Fruit fly (Drosophila melanogaster) whole organism, pupa: Measurements from ENCODE around the gene Mcm2.
A peak's percentile ranks its signal among the peaks of the same experiment; 100 is the strongest.

ENCODE experiments used
- CG10348 ChIP-seq: fragments of 200-800 bp; sonication (Bioruptor generic); IDR thresholded peaks from 2 replicates; pipeline ENCODE4 v1.3.6; 2022; ENCODE audit warnings: missing biosample characterization, missing genetic modification characterization
- CG12605 ChIP-seq: fragments of 200-800 bp; sonication (Bioruptor generic); IDR thresholded peaks from 2 replicates; pipeline ENCODE4 v1.3.6; 2022; ENCODE audit warnings: missing biosample characterization, missing genetic modification characterization
- CG13204 ChIP-seq: fragments of 200-800 bp; sonication (Bioruptor generic); optimal IDR thresholded peaks from 2 replicates; lab custom pipeline; 2018; ENCODE audit warnings: missing biosample characterization, mild to moderate bottlenecking, missing genetic modification characterization, moderate library complexity
- CG14655 ChIP-seq: fragments of 200-800 bp; sonication (Bioruptor generic); optimal IDR thresholded peaks from 3 replicates; lab custom pipeline; 2017; ENCODE audit warnings: mild to moderate bottlenecking, missing biosample characterization, missing genetic modification reagents, missing genetic modification characterization
- CG17806 ChIP-seq: fragments of 200-800 bp; sonication (Bioruptor generic); optimal IDR thresholded peaks from 2 replicates; lab custom pipeline; 2018; ENCODE audit warnings: missing biosample characterization, mild to moderate bottlenecking, missing genetic modification characterization, moderate library complexity
- CG34367 ChIP-seq: fragments of 200-800 bp; sonication (Bioruptor generic); optimal IDR thresholded peaks from 2 replicates; lab custom pipeline; 2018; ENCODE audit warnings: missing biosample characterization, mild to moderate bottlenecking, missing genetic modification characterization
- CG8159 ChIP-seq: fragments of 200-800 bp; sonication (Bioruptor generic); optimal IDR thresholded peaks from 3 replicates; lab custom pipeline; 2018; ENCODE audit warnings: missing biosample characterization, mild to moderate bottlenecking, missing genetic modification characterization, moderate library complexity
- CG8301 ChIP-seq: fragments of 200-800 bp; sonication (Bioruptor generic); optimal IDR thresholded peaks from 2 replicates; lab custom pipeline; 2018; ENCODE audit warnings: missing biosample characterization, mild to moderate bottlenecking, missing genetic modification characterization
- EcR ChIP-seq: fragments of 200-800 bp; sonication (Bioruptor generic); optimal IDR thresholded peaks from 3 replicates; lab custom pipeline; 2019; ENCODE audit warnings: missing biosample characterization, missing genetic modification characterization, mild to moderate bottlenecking, moderate library complexity, missing genetic modification reagents
- Pif1A ChIP-seq: fragments of 200-800 bp; sonication (Bioruptor generic); optimal IDR thresholded peaks from 3 replicates; lab custom pipeline; 2016; ENCODE audit warnings: missing biosample characterization, missing genetic modification characterization
- gl ChIP-seq: fragments of 200-800 bp; sonication (Bioruptor generic); optimal IDR thresholded peaks from 2 replicates; lab custom pipeline; 2018; ENCODE audit warnings: missing biosample characterization, mild to moderate bottlenecking, missing genetic modification characterization

DNA sequence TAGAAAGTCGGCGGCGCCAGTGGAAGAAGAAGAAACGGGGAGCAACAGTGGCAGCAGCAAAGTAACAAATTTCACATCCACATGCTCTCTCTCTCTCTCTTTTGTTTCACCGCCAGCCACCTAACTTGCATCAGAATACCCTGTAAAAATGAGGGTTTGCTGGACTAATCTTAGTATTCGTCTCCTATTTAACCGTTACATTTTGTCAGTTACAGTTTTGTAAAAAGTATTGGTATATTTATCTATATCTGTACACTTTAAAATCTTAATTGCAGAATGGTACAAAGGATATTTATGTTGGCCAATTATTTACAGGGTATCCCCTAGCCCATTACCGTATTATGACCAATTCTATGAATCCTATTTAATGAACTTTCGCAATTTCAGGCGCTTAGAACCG, 30.9 kb upstream of the Mcm2 start:
- TF ChIP-seq CG14655 (GFP tag; lab: Kevin White, UChicago) (no peak), CG17806 (tag; lab: Kevin White, UChicago) (peak; percentile 38), EcR (no peak), CG10348 (GFP tag; lab: Robert Waterston, UW) (no peak), CG34367 (tag; lab: Kevin White, UChicago) (no peak), gl (no peak), Pif1A (GFP tag; lab: Kevin White, UChicago) (no peak), CG13204 (GFP tag; lab: Kevin White, UChicago) (no peak), CG8159 (tag; lab: Kevin White, UChicago) (peak; percentile 26), CG8301 (tag; lab: Kevin White, UChicago) (peak; percentile 61), CG12605 (peak; percentile 55; the same call in 1 of the 2 replicates)
